Worm (Caenorhabditis elegans): Measurements from ENCODE around the gene best-7.

best-7 gene

DNA sequence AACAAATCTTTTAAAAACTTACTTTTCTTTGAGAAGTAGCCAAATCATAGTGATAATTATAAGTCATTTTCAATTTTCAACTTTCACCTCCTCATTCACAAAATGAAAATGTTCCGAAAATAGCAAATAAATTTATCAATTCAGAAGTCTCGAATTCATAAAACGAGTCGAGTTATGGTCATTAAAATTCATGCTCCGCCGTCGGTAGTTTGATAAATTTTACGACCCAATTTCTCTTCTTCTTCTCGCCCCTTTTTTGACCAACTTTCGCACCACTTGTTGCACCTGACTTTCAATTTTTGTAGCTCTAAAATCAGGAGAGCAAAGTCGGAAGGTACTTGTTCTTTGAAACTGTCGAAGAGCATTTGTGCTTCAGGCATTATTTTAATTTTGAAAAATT is at the start of gene best-7:
best-7 (minus strand) TSS at position 239 of the 400 bp plus-strand sequence.
- TF ChIP-seq hlh-8 (tag; optimal IDR thresholded peaks at IDR 0.05) (no peak), nhr-11 (tag; optimal IDR thresholded peaks at IDR 0.05) (no peak), C38D4.7 (GFP tag; optimal IDR thresholded peaks at IDR 0.05) (no peak), pax-1 (tag; optimal IDR thresholded peaks at IDR 0.05) (no peak)

DNA sequence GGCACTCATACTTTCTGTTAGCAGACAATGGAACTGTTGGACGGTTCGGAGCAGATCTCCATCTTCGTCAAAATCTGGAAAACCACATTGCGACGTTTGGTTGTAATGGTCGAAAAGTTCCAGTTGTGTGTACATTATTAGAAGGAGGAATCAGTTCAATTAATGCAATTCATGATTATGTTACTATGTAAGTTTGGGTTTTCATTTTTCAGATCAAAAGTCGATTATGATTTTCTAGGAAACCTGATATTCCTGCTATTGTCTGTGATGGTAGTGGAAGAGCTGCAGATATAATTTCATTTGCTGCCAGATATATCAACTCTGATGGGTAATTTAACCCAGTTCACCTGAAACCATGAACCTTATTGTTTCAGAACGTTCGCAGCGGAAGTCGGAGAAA is 45.9 kb upstream of the best-7 start:
- TF ChIP-seq unc-3 (GFP tag; conservative IDR thresholded peaks at IDR 0.05) = no peak
- no peak for TF ChIP-seq unc-3 (tag; optimal IDR thresholded peaks at IDR 0.05)
- TF ChIP-seq K09A11.1 (tag; optimal IDR thresholded peaks at IDR 0.05; ENCODE audit: insufficient read depth) = no peak
- no peak for TF ChIP-seq madf-2 (tag; optimal IDR thresholded peaks at IDR 0.05)
- no peak for TF ChIP-seq hlh-13 (GFP tag; optimal IDR thresholded peaks at IDR 0.05)
- TF ChIP-seq pha-4 (tag; optimal IDR thresholded peaks at IDR 0.05) = no peak
- TF ChIP-seq unc-55 (GFP tag; optimal IDR thresholded peaks at IDR 0.05) = no peak
- no peak for TF ChIP-seq eyg-1 (tag; optimal IDR thresholded peaks at IDR 0.05)
- TF ChIP-seq pha-2 (tag; optimal IDR thresholded peaks at IDR 0.05) = no peak
- no peak for TF ChIP-seq ahr-1 (tag; optimal IDR thresholded peaks at IDR 0.05)
- no peak for TF ChIP-seq hlh-30 (tag; optimal IDR thresholded peaks at IDR 0.05; ENCODE audit: insufficient read depth)
- TF ChIP-seq hlh-8 (tag; optimal IDR thresholded peaks at IDR 0.05) = no peak
- TF ChIP-seq pros-1 (tag; optimal IDR thresholded peaks at IDR 0.05) = no peak
- no peak for TF ChIP-seq T23F11.4 (GFP tag; optimal IDR thresholded peaks at IDR 0.05)
- TF ChIP-seq Y22D7AL.16 (tag; optimal IDR thresholded peaks at IDR 0.05) = no peak
- no peak for TF ChIP-seq ceh-45 (GFP tag; IDR thresholded peaks at IDR 0.05)
- TF ChIP-seq unc-42 (tag; optimal IDR thresholded peaks at IDR 0.05) = no peak
- no peak for TF ChIP-seq hlh-6 (tag; optimal IDR thresholded peaks at IDR 0.05)

DNA sequence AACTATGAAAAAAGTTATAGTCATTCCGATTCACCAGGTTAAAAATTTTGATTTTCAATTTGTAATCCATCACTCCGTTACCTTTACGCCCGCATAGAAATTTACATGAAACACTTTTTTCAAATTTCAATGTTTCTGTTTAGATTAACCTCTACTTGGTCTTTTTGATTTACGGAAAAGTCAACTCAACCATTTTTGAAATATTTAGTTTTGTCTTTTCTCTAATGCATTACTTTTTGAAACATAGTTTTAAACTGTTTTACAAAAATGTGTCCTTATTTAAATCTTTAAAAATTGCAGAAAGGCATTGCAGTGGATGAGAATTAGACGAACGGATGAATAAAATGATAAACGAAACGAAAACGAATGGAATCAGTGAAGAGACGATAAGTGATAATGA is 43.0 kb upstream of the best-7 start, which contains the start of gene gtl-2:
gtl-2 (plus strand) TSS at position 301 of the 400 bp plus-strand sequence.
- no peak for TF ChIP-seq unc-3 (GFP tag; conservative IDR thresholded peaks at IDR 0.05)
- no peak for TF ChIP-seq unc-3 (tag; optimal IDR thresholded peaks at IDR 0.05)
- TF ChIP-seq unc-42 (tag; optimal IDR thresholded peaks at IDR 0.05) = no peak
- TF ChIP-seq K09A11.1 (tag; optimal IDR thresholded peaks at IDR 0.05; ENCODE audit: insufficient read depth) = no peak
- no peak for TF ChIP-seq ama-1 (optimal IDR thresholded peaks at IDR 0.05)
- no peak for TF ChIP-seq K02D7.2 (tag; optimal IDR thresholded peaks at IDR 0.05)
- no peak for TF ChIP-seq ceh-14 (tag; optimal IDR thresholded peaks at IDR 0.05)
- TF ChIP-seq lim-6 (tag; optimal IDR thresholded peaks at IDR 0.05) = no peak
- no peak for TF ChIP-seq fkh-6 (tag; optimal IDR thresholded peaks at IDR 0.05)
- no peak for TF ChIP-seq ceh-9 (tag; optimal IDR thresholded peaks at IDR 0.05)
- TF ChIP-seq fkh-10 (GFP tag; optimal IDR thresholded peaks at IDR 0.05) = no peak
- no peak for TF ChIP-seq C38D4.7 (GFP tag; optimal IDR thresholded peaks at IDR 0.05)
- no peak for TF ChIP-seq hlh-6 (tag; optimal IDR thresholded peaks at IDR 0.05)
- TF ChIP-seq rnt-1 (tag; optimal IDR thresholded peaks at IDR 0.05) = no peak

DNA sequence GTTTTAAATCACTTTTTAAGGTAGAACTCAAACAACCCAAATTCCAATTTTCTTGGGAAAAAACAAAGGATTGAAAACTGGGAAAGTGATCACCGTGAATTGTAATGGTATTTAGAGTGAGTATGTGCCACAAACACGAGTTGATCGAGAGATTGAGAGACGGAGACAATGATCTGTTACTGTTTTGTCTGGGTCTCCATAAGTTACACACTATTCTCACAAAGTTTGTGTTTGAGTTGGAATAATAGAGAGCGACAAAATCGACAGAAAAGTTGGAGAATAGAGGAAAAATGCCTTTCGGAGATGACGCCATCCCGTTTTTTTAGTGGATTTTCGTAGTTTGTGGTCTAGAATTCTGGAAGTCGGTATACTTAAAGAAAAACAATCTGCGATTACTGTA is 41.2 kb upstream of the best-7 start, which contains the start of gene nhr-7:
nhr-7 (minus strand) TSS at position 101 of the 400 bp plus-strand sequence.
- TF ChIP-seq ceh-34 (tag; optimal IDR thresholded peaks at IDR 0.05) (no peak), unc-86 (tag; optimal IDR thresholded peaks at IDR 0.05) (no peak), F13H6.1 (tag; optimal IDR thresholded peaks at IDR 0.05) (no peak), hlh-13 (GFP tag; optimal IDR thresholded peaks at IDR 0.05) (no peak), tbx-2 (tag; optimal IDR thresholded peaks at IDR 0.05) (no peak), ceh-30 (tag; optimal IDR thresholded peaks at IDR 0.05) (no peak), fax-1 (tag; optimal IDR thresholded peaks at IDR 0.05) (no peak)

DNA sequence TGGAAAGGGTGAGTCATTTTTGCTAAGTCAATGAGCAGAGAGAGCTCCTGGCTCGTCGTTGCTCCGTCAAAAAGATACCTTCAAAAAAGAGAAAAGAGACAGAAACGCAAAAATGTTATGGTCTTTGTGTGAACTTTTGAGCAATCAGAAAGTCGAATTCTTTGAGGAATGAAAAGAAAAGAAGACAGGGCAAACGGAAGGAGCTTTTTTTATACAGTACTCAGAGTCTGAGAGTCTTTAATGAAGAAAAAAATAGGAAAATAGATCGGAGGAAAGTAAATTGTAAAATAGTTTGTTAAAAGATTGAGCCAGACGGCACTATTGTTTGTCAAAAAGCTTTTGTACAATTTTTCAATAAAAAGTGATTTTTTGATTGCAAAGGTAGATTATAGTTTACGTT is 39.4 kb upstream of the best-7 start:
- TF ChIP-seq pha-2 (tag; optimal IDR thresholded peaks at IDR 0.05) (no peak), ceh-24 (tag; optimal IDR thresholded peaks at IDR 0.05) (no peak), C38D4.7 (GFP tag; optimal IDR thresholded peaks at IDR 0.05) (no peak), hlh-15 (tag; optimal IDR thresholded peaks at IDR 0.05) (no peak), ceh-34 (tag; optimal IDR thresholded peaks at IDR 0.05) (no peak), pag-3 (tag; optimal IDR thresholded peaks at IDR 0.05; ENCODE audit: borderline replicate concordance) (no peak), dve-1 (tag; optimal IDR thresholded peaks at IDR 0.05) (no peak)

All from whole organism, late embryonic.